Fruit fly (Drosophila melanogaster): ENCODE data around the gene CG42399.

DNA sequence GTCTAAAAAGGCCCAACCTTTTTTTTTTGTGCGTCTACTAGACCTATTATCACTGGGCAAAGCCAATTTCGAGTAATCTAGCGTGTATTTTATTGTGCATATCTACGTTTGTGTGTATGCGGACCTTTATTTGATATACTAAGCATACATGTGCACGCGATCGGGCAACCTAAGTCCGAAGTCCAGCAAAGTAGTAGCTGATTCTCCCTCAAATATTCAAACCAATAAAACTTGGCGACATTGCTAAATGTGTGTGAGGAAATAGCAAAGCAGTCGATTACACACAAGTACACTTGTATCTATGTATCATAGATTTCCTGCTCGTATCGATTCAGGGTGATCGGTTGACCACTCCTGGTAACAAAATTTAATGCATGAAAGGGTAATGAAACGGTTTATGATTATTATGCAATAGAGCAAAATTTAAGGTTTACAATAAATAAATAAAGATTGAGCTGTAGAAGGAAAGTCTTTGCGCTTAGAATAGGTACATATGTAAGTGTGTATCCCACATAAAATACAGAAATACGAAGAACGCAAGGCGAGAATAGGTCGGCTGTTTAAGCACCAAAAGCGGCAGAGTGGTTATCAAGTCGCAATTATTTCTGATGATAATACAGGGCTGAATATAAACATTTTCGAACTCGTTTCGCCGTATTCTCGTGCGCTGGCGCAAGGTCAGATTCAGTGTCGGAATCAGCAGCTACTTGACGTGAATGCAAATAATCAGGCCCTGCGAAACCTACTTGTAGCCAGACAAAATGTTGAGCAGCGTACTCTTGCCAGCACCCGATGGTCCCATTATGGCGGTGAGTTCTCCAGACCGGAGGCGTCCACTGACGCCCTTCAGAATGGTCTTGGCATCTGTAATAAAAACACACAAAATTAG is 27.5 kb downstream of the CG42399 start:
- no peak for TF ChIP-seq ss (GFP tag; optimal IDR thresholded peaks at IDR 0.05)
- TF ChIP-seq Met (GFP tag; optimal IDR thresholded peaks at IDR 0.05) = no peak
